Fruit fly (Drosophila melanogaster): ENCODE measurements around the gene Jon65Aii.

Gene Jon65Aii

dm6 chr3L:6038720-6039205 is 13.4 kb upstream of the Jon65Aii start, which contains the start of gene Jon65Aiv (continued):
- no peak for TF ChIP-seq PHDP (tag; optimal IDR thresholded peaks at IDR 0.05)
- TF ChIP-seq wek (GFP tag; optimal IDR thresholded peaks at IDR 0.05), result no peak
- no peak for TF ChIP-seq CG17385 (GFP tag; optimal IDR thresholded peaks at IDR 0.05)
- TF ChIP-seq mirr (GFP tag; optimal IDR thresholded peaks at IDR 0.05), result peak; percentile 91
- TF ChIP-seq shn (GFP tag; optimal IDR thresholded peaks at IDR 0.05), result no peak
- no peak for TF ChIP-seq CG31441 (GFP tag; IDR thresholded peaks at IDR 0.05)
- no peak for TF ChIP-seq CG11695 (GFP tag; IDR thresholded peaks at IDR 0.05)
- no peak for TF ChIP-seq Rx (GFP tag; IDR thresholded peaks at IDR 0.05)
- no peak for TF ChIP-seq CG15011 (GFP tag; optimal IDR thresholded peaks at IDR 0.05)
- no peak for TF ChIP-seq CG8359 (GFP tag; optimal IDR thresholded peaks at IDR 0.05; ENCODE audit: borderline replicate concordance)
- TF ChIP-seq lilli (GFP tag; optimal IDR thresholded peaks at IDR 0.05), result no peak
- TF ChIP-seq maf-S (GFP tag; optimal IDR thresholded peaks at IDR 0.05), result no peak
- no peak for TF ChIP-seq CG32772 (GFP tag; IDR thresholded peaks at IDR 0.05)
- TF ChIP-seq CG15514 (GFP tag; optimal IDR thresholded peaks at IDR 0.05), result no peak
- no peak for TF ChIP-seq lmd (GFP tag; IDR thresholded peaks at IDR 0.05)
- peak; percentile 98 for TF ChIP-seq grn (GFP tag; optimal IDR thresholded peaks at IDR 0.05)
- TF ChIP-seq CG6272 (GFP tag; IDR thresholded peaks at IDR 0.05), result no peak
- no peak for TF ChIP-seq CG11696 (GFP tag; IDR thresholded peaks at IDR 0.05)
- TF ChIP-seq Hey (tag; optimal IDR thresholded peaks at IDR 0.05), result peak; percentile 74
- TF ChIP-seq salm (tag; optimal IDR thresholded peaks at IDR 0.05), result no peak
- TF ChIP-seq NfI (GFP tag; optimal IDR thresholded peaks at IDR 0.05), result no peak
- TF ChIP-seq Usf (GFP tag; optimal IDR thresholded peaks at IDR 0.05), result no peak
- no peak; the same call in 1 of the 2 replicates for TF ChIP-seq GATAe (GFP tag; conservative IDR thresholded peaks at IDR 0.05)
- no peak for TF ChIP-seq Asciz (GFP tag; optimal IDR thresholded peaks at IDR 0.05)
- no peak for TF ChIP-seq CG17186 (GFP tag; optimal IDR thresholded peaks at IDR 0.05)
- TF ChIP-seq CG3065 (GFP tag; optimal IDR thresholded peaks at IDR 0.05), result no peak
- TF ChIP-seq MTF-1 (GFP tag; optimal IDR thresholded peaks at IDR 0.05; ENCODE audit: borderline replicate concordance), result no peak
- no peak for TF ChIP-seq CG2199 (GFP tag; IDR thresholded peaks at IDR 0.05)
- TF ChIP-seq CG11085 (GFP tag; IDR thresholded peaks at IDR 0.05), result no peak
- no peak for TF ChIP-seq eve (GFP tag; optimal IDR thresholded peaks at IDR 0.05)

dm6 chr3L:6050230-6050807 is 1.8 kb upstream of the Jon65Aii start, which contains the start of gene Jon65Aiii:
Gene Jon65Aiii, plus strand, starts transcription at chr3L:6050757.
- TF ChIP-seq exex (tag; optimal IDR thresholded peaks at IDR 0.05) (peak; percentile 99), CG5245 (GFP tag; optimal IDR thresholded peaks at IDR 0.05) (no peak), run (tag; optimal IDR thresholded peaks at IDR 0.05) (peak; percentile 82), CG5180 (GFP tag; optimal IDR thresholded peaks at IDR 0.05) (no peak), lab (GFP tag; optimal IDR thresholded peaks at IDR 0.05) (peak; percentile 1), grn (GFP tag; optimal IDR thresholded peaks at IDR 0.05) (peak; percentile 83), HmgZ (tag; optimal IDR thresholded peaks at IDR 0.05) (peak; percentile 6), Hey (tag; optimal IDR thresholded peaks at IDR 0.05) (peak; percentile 99), pum (GFP tag; optimal IDR thresholded peaks at IDR 0.05) (no peak), slou (GFP tag; optimal IDR thresholded peaks at IDR 0.05) (no peak), GATAe (GFP tag; conservative IDR thresholded peaks at IDR 0.05) (peak; percentile 37; the same call in 1 of the 2 replicates), CG14710 (tag; optimal IDR thresholded peaks at IDR 0.05) (no peak), cwo (GFP tag; optimal IDR thresholded peaks at IDR 0.05) (peak; percentile 15), CG18599 (GFP tag; optimal IDR thresholded peaks at IDR 0.05) (peak; percentile 45), CG31365 (tag; optimal IDR thresholded peaks at IDR 0.05) (no peak), HLH4C (GFP tag; IDR thresholded peaks at IDR 0.05; ENCODE audit: partially characterized antibody) (no peak), Sin3A (optimal IDR thresholded peaks at IDR 0.05) (no peak), gro (GFP tag; optimal IDR thresholded peaks at IDR 0.05) (peak; percentile 76), CG10979 (tag; optimal IDR thresholded peaks at IDR 0.05) (no peak), sug (tag; optimal IDR thresholded peaks at IDR 0.05) (peak; percentile 70), CG3847 (GFP tag; IDR thresholded peaks at IDR 0.05) (no peak), zfh1 (GFP tag; IDR thresholded peaks at IDR 0.05) (no peak), Adf1 (GFP tag; IDR thresholded peaks at IDR 0.05) (no peak), mirr (GFP tag; optimal IDR thresholded peaks at IDR 0.05) (peak; percentile 88)

Data from whole organism, embryonic.